Worm (Caenorhabditis elegans) whole organism, L2 larva: ENCODE measurements around the gene clec-58.

Source experiments
- ZK546.5 ChIP-seq: sonication (generic microtip); optimal IDR thresholded peaks from 2 replicates; lab custom pipeline; 2017; ENCODE audit warnings: missing biosample characterization, missing genetic modification characterization
- ama-1 ChIP-seq: fragments of 150-350 bp; optimal IDR thresholded peaks from 2 replicates; lab custom pipeline; 2018; ENCODE audit warnings: inconsistent platforms
- dmd-4 ChIP-seq: sonication (generic microtip); optimal IDR thresholded peaks from 2 replicates; lab custom pipeline; 2017; ENCODE audit warnings: missing biosample characterization, missing genetic modification characterization
- mdl-1 ChIP-seq, 2 experiments: fragments of 150-350 bp in 1 of 2; sonication (generic microtip) in 1 of 2; optimal IDR thresholded peaks; 2 replicates each; lab custom pipeline; 2017; ENCODE audit warnings: missing biosample characterization in 2 of 2, missing genetic modification characterization in 2 of 2
- nhr-11 ChIP-seq: fragments of 150-350 bp; optimal IDR thresholded peaks from 2 replicates; lab custom pipeline; 2014; ENCODE audit warnings: missing biosample characterization, missing genetic modification characterization

- TF ChIP-seq ama-1: no peak
- no peak for TF ChIP-seq nhr-11 (tag; lab: Kevin White, UChicago)
- no peak for TF ChIP-seq mdl-1 (tag; optimal IDR thresholded peaks at IDR 0.05; lab: Kevin White, UChicago)
- TF ChIP-seq ZK546.5: no peak
- TF ChIP-seq dmd-4 (tag; lab: Kevin White, UChicago): no peak
These were observed 39.5 kb upstream of the clec-58 start for ce11 chrII:10515422-10515821.
